Fruit fly (Drosophila melanogaster) whole organism, embryonic: ENCODE measurements around the gene nmo.
A peak's percentile ranks its signal among the peaks of the same experiment; 100 is the strongest.

ENCODE experiments used
- B-H2 ChIP-seq: fragments of 200-800 bp; sonication (Bioruptor generic); optimal IDR thresholded peaks from 2 replicates; lab custom pipeline; 2018; ENCODE audit warnings: missing biosample characterization, mild to moderate bottlenecking, missing genetic modification characterization
- Bgb ChIP-seq: fragments of 200-800 bp; sonication (Bioruptor generic); IDR thresholded peaks from 2 replicates; pipeline ENCODE4 v1.3.6; 2022; ENCODE audit warnings: missing biosample characterization, missing genetic modification characterization; ENCODE audit not compliant: partially characterized antibody
- CG12071 ChIP-seq: fragments of 200-800 bp; sonication (Bioruptor generic); optimal IDR thresholded peaks from 3 replicates; lab custom pipeline; 2018; ENCODE audit warnings: missing biosample characterization, mild to moderate bottlenecking, missing genetic modification characterization
- CG12299 ChIP-seq: fragments of 200-800 bp; sonication (Bioruptor generic); optimal IDR thresholded peaks from 2 replicates; lab custom pipeline; 2018; ENCODE audit warnings: missing biosample characterization, mild to moderate bottlenecking, missing genetic modification characterization
- CG15269 ChIP-seq: fragments of 200-800 bp; sonication (Bioruptor generic); optimal IDR thresholded peaks from 2 replicates; lab custom pipeline; 2018; ENCODE audit warnings: missing biosample characterization, mild to moderate bottlenecking, missing genetic modification characterization, moderate library complexity
- CG15601 ChIP-seq: fragments of 200-800 bp; sonication (Bioruptor generic); optimal IDR thresholded peaks from 3 replicates; lab custom pipeline; 2019; ENCODE audit warnings: missing biosample characterization, mild to moderate bottlenecking, missing genetic modification characterization, moderate library complexity
- CG15696 ChIP-seq: fragments of 200-800 bp; sonication (Bioruptor generic); optimal IDR thresholded peaks from 2 replicates; lab custom pipeline; 2019; ENCODE audit warnings: missing biosample characterization, mild to moderate bottlenecking, missing genetic modification characterization, moderate library complexity
- CG16779 ChIP-seq: fragments of 200-800 bp; sonication (Bioruptor generic); IDR thresholded peaks from 2 replicates; pipeline ENCODE4 v1.3.6; 2022; ENCODE audit warnings: missing biosample characterization, missing genetic modification characterization
- CG17328 ChIP-seq: fragments of 200-800 bp; sonication (Bioruptor generic); IDR thresholded peaks from 2 replicates; pipeline ENCODE4 v1.3.6; 2022; ENCODE audit warnings: missing biosample characterization, missing genetic modification characterization
- CG18476 ChIP-seq: fragments of 200-800 bp; sonication (Bioruptor generic); optimal IDR thresholded peaks from 2 replicates; lab custom pipeline; 2016; ENCODE audit warnings: missing biosample characterization, mild to moderate bottlenecking, missing genetic modification characterization
- CG2199 ChIP-seq: fragments of 200-800 bp; sonication (Bioruptor generic); IDR thresholded peaks from 3 replicates; pipeline ENCODE4 v1.3.6; 2022; ENCODE audit warnings: missing biosample characterization, missing genetic modification characterization
- CG3065 ChIP-seq: fragments of 200-800 bp; sonication (Bioruptor generic); optimal IDR thresholded peaks from 2 replicates; lab custom pipeline; 2016; ENCODE audit warnings: missing biosample characterization, missing genetic modification characterization
- CG33213 ChIP-seq: fragments of 200-800 bp; sonication (Bioruptor generic); optimal IDR thresholded peaks from 3 replicates; lab custom pipeline; 2016; ENCODE audit warnings: missing biosample characterization, missing genetic modification characterization
- CG34224 ChIP-seq: fragments of 200-800 bp; sonication (Bioruptor generic); IDR thresholded peaks from 3 replicates; pipeline ENCODE4 v1.3.6; 2022; ENCODE audit warnings: missing biosample characterization, missing genetic modification characterization; ENCODE audit not compliant: partially characterized antibody
- CG4820 ChIP-seq: fragments of 200-800 bp; sonication (Bioruptor generic); optimal IDR thresholded peaks from 3 replicates; lab custom pipeline; 2016; ENCODE audit warnings: missing biosample characterization, missing genetic modification characterization
- CG8924 ChIP-seq: fragments of 200-800 bp; optimal IDR thresholded peaks from 3 replicates; lab custom pipeline; 2019; ENCODE audit warnings: missing biosample characterization, mild to moderate bottlenecking, missing genetic modification characterization, moderate library complexity
- CG9817 ChIP-seq: fragments of 200-800 bp; sonication (Bioruptor generic); optimal IDR thresholded peaks from 2 replicates; lab custom pipeline; 2018; ENCODE audit warnings: missing biosample characterization, mild to moderate bottlenecking, missing genetic modification characterization, moderate library complexity
- Chrac-16 ChIP-seq: fragments of 200-800 bp; sonication (Bioruptor generic); optimal IDR thresholded peaks from 3 replicates; lab custom pipeline; 2016; ENCODE audit warnings: missing biosample characterization, missing genetic modification characterization
- Eip74EF ChIP-seq, 2 experiments: fragments of 200-800 bp in 1 of 2; fragments of >200 bp in 1 of 2; sonication (Bioruptor generic) in 1 of 2; optimal IDR thresholded peaks; 2 replicates each; lab custom pipeline; 2017 to 2019; ENCODE audit warnings: missing biosample characterization in 2 of 2, missing genetic modification characterization in 2 of 2, mild to moderate bottlenecking in 1 of 2, moderate library complexity in 1 of 2
- Gsc ChIP-seq: fragments of 200-800 bp; sonication (Bioruptor generic); IDR thresholded peaks from 2 replicates; pipeline ENCODE4 v1.3.6; 2022; ENCODE audit warnings: missing biosample characterization, missing genetic modification characterization
- H15 ChIP-seq: fragments of 200-800 bp; sonication (Bioruptor generic); IDR thresholded peaks from 3 replicates; pipeline ENCODE4 v1.3.6; 2022; ENCODE audit warnings: missing biosample characterization, missing genetic modification characterization
- HLH54F ChIP-seq: fragments of 200-800 bp; sonication (Bioruptor generic); optimal IDR thresholded peaks from 3 replicates; lab custom pipeline; 2016; ENCODE audit warnings: missing biosample characterization, missing genetic modification characterization
- HLHmδ ChIP-seq: fragments of 200-800 bp; sonication (Bioruptor generic); optimal IDR thresholded peaks from 2 replicates; lab custom pipeline; 2018; ENCODE audit warnings: missing biosample characterization, mild to moderate bottlenecking, missing genetic modification characterization, moderate library complexity
- Jarid2 ChIP-seq: fragments of 200-800 bp; sonication (Bioruptor generic); optimal IDR thresholded peaks from 3 replicates; lab custom pipeline; 2017; ENCODE audit warnings: mild to moderate bottlenecking, missing biosample characterization, missing genetic modification reagents, missing genetic modification characterization
- NFAT ChIP-seq: fragments of 200-800 bp; sonication (Bioruptor generic); IDR thresholded peaks from 2 replicates; pipeline ENCODE4 v1.3.6; 2022; ENCODE audit warnings: missing biosample characterization, missing genetic modification characterization
- Optix ChIP-seq: fragments of 200-800 bp; sonication (Bioruptor generic); IDR thresholded peaks from 3 replicates; pipeline ENCODE4 v1.3.6; 2022; ENCODE audit warnings: missing biosample characterization, missing genetic modification characterization
- Pdp1 ChIP-seq, 2 experiments: fragments of 200-800 bp; sonication (Bioruptor generic); optimal IDR thresholded peaks; 3 replicates each; lab custom pipeline; 2016; ENCODE audit warnings: missing biosample characterization in 2 of 2, missing genetic modification characterization in 2 of 2, mild to moderate bottlenecking in 1 of 2, moderate library complexity in 1 of 2
- Poxn ChIP-seq: fragments of 200-800 bp; sonication (Bioruptor generic); IDR thresholded peaks from 2 replicates; pipeline ENCODE4 v1.3.6; 2022; ENCODE audit warnings: missing biosample characterization, missing genetic modification characterization
- Rx ChIP-seq: fragments of 200-800 bp; sonication (Bioruptor generic); IDR thresholded peaks from 2 replicates; pipeline ENCODE4 v1.3.6; 2022; ENCODE audit warnings: missing biosample characterization, missing genetic modification characterization
- Usf ChIP-seq: fragments of 200-800 bp; sonication (Bioruptor generic); optimal IDR thresholded peaks from 2 replicates; lab custom pipeline; 2017; ENCODE audit warnings: missing genotype, missing biosample characterization, missing genetic modification characterization
- bbx ChIP-seq: fragments of 200-800 bp; sonication (Bioruptor generic); IDR thresholded peaks from 2 replicates; pipeline ENCODE4 v1.3.6; 2022; ENCODE audit warnings: missing biosample characterization, missing genetic modification characterization; ENCODE audit not compliant: partially characterized antibody
- bsh ChIP-seq, 2 experiments: fragments of 200-800 bp; sonication (Bioruptor generic); optimal IDR thresholded peaks; 2 replicates each; lab custom pipeline; 2017 to 2018; ENCODE audit warnings: mild to moderate bottlenecking in 2 of 2, missing biosample characterization in 2 of 2, missing genetic modification characterization in 2 of 2, moderate library complexity in 1 of 2
- btn ChIP-seq: fragments of 200-800 bp; sonication (Bioruptor generic); optimal IDR thresholded peaks from 2 replicates; lab custom pipeline; 2016; ENCODE audit warnings: missing biosample characterization, missing genetic modification characterization
- dysf ChIP-seq: fragments of 200-800 bp; sonication (Bioruptor generic); IDR thresholded peaks from 3 replicates; pipeline ENCODE4 v1.3.6; 2022; ENCODE audit warnings: missing biosample characterization, missing genetic modification characterization
- ind ChIP-seq: fragments of 200-800 bp; sonication (Bioruptor generic); optimal IDR thresholded peaks from 3 replicates; lab custom pipeline; 2016; ENCODE audit warnings: missing biosample characterization, missing genetic modification characterization
- ken ChIP-seq: fragments of 200-800 bp; sonication (Bioruptor generic); IDR thresholded peaks from 3 replicates; pipeline ENCODE4 v1.3.6; 2022; ENCODE audit warnings: missing biosample characterization, missing genetic modification characterization
- lola ChIP-seq, 3 experiments: fragments of >200 bp in 2 of 3; fragments of 200-800 bp in 1 of 3; sonication (Bioruptor generic) in 1 of 3; optimal IDR thresholded peaks; 2 replicates each; lab custom pipeline; 2017 to 2019; ENCODE audit warnings: missing biosample characterization in 3 of 3, missing genetic modification characterization in 3 of 3, mild to moderate bottlenecking in 1 of 3, moderate library complexity in 1 of 3
- luna ChIP-seq: fragments of 200-800 bp; sonication (Bioruptor generic); optimal IDR thresholded peaks from 2 replicates; lab custom pipeline; 2016; ENCODE audit warnings: missing biosample characterization, missing genetic modification characterization
- peb ChIP-seq: fragments of 200-800 bp; sonication (Bioruptor generic); IDR thresholded peaks from 2 replicates; pipeline ENCODE4 v1.3.6; 2022; ENCODE audit warnings: missing biosample characterization, missing genetic modification characterization
- psq ChIP-seq: fragments of 200-800 bp; sonication (Bioruptor generic); optimal IDR thresholded peaks from 2 replicates; lab custom pipeline; 2017; ENCODE audit warnings: missing biosample characterization, missing genetic modification characterization
- repo ChIP-seq: fragments of 200-800 bp; sonication (Bioruptor generic); optimal IDR thresholded peaks from 2 replicates; lab custom pipeline; 2016; ENCODE audit warnings: missing biosample characterization, missing genetic modification characterization
- rib ChIP-seq: fragments of 200-800 bp; sonication (Bioruptor generic); IDR thresholded peaks from 2 replicates; pipeline ENCODE4 v1.3.6; 2022; ENCODE audit warnings: missing biosample characterization, missing genetic modification characterization
- run ChIP-seq: fragments of 200-800 bp; sonication (Bioruptor generic); optimal IDR thresholded peaks from 3 replicates; lab custom pipeline; 2018; ENCODE audit warnings: missing biosample characterization, mild to moderate bottlenecking, missing genetic modification characterization
- sd ChIP-seq: fragments of 200-800 bp; sonication (Bioruptor generic); optimal IDR thresholded peaks from 3 replicates; lab custom pipeline; 2018; ENCODE audit warnings: missing biosample characterization, mild to moderate bottlenecking, missing genetic modification characterization, moderate library complexity
- seq ChIP-seq: fragments of 200-800 bp; sonication (Bioruptor generic); IDR thresholded peaks from 2 replicates; pipeline ENCODE4 v1.3.6; 2022; ENCODE audit warnings: missing biosample characterization, missing genetic modification characterization
- sima ChIP-seq: fragments of 200-800 bp; sonication (Bioruptor generic); optimal IDR thresholded peaks from 2 replicates; lab custom pipeline; 2016; ENCODE audit warnings: missing biosample characterization, missing genetic modification characterization
- vfl ChIP-seq: fragments of 200-800 bp; sonication (Bioruptor generic); optimal IDR thresholded peaks from 2 replicates; lab custom pipeline; 2016; ENCODE audit warnings: missing biosample characterization, missing genetic modification characterization
- wor ChIP-seq: fragments of 200-800 bp; sonication (Bioruptor generic); IDR thresholded peaks from 2 replicates; pipeline ENCODE4 v1.3.6; 2022; ENCODE audit warnings: missing biosample characterization, missing genetic modification characterization
- zen2 ChIP-seq: fragments of 200-800 bp; sonication (Bioruptor generic); IDR thresholded peaks from 3 replicates; pipeline ENCODE4 v1.3.6; 2022; ENCODE audit warnings: missing biosample characterization, missing genetic modification characterization; ENCODE audit not compliant: partially characterized antibody
- zfh1 ChIP-seq: fragments of 200-800 bp; sonication (Bioruptor generic); IDR thresholded peaks from 3 replicates; pipeline ENCODE4 v1.3.6; 2022; ENCODE audit warnings: missing biosample characterization, missing genetic modification characterization

Gene nmo

dm6 chr3L:7976081-7976483 lies 2.8 kb upstream of the nmo start, which contains the start of the genes HP4 and CG8209 (continued):
- peak in 1 of 2 experiments; percentile 63 for TF ChIP-seq Eip74EF (GFP tag; optimal IDR thresholded peaks at IDR 0.05; lab: Kevin White, UChicago)
- peak; percentile 76 for TF ChIP-seq Chrac-16 (GFP tag; lab: Kevin White, UChicago)
- peak; percentile 49 for TF ChIP-seq CG3065 (GFP tag; lab: Kevin White, UChicago)
- peak; percentile 86 for TF ChIP-seq Bgb (GFP tag; lab: Robert Waterston, UW)
- no peak for TF ChIP-seq HLHmδ (GFP tag; lab: Kevin White, UChicago)
- TF ChIP-seq CG9817 (tag; lab: Kevin White, UChicago) = peak; percentile 77
- peak; percentile 45; the same call in 1 of the 2 replicates for TF ChIP-seq peb (GFP tag; lab: Robert Waterston, UW)
- peak; percentile 89 for TF ChIP-seq CG17328 (GFP tag; lab: Robert Waterston, UW)
- peak; percentile 67 for TF ChIP-seq HLH54F
- peak; percentile 75 for TF ChIP-seq CG18476
- no peak for TF ChIP-seq vfl (GFP tag; lab: Kevin White, UChicago)
- no peak for TF ChIP-seq repo (GFP tag; lab: Kevin White, UChicago)
- TF ChIP-seq CG4820 (GFP tag; lab: Kevin White, UChicago) = peak; percentile 73
- no peak for TF ChIP-seq CG12071 (GFP tag; lab: Kevin White, UChicago)
- peak; percentile 63 for TF ChIP-seq CG12299 (tag; lab: Kevin White, UChicago)
- TF ChIP-seq psq (GFP tag; lab: Kevin White, UChicago) = peak; percentile 67
- peak; percentile 89 for TF ChIP-seq CG8924 (tag; lab: Kevin White, UChicago)
- TF ChIP-seq ken (GFP tag; lab: Robert Waterston, UW) = peak; percentile 75
- TF ChIP-seq sima (GFP tag; lab: Kevin White, UChicago) = no peak
- TF ChIP-seq Jarid2 (GFP tag; lab: Kevin White, UChicago) = no peak
- peak; percentile 88 for TF ChIP-seq zfh1
- peak; percentile 92 for TF ChIP-seq bbx
- TF ChIP-seq Poxn (GFP tag; lab: Robert Waterston, UW) = peak; percentile 21; the same call in 1 of the 2 replicates
- peak; percentile 83 for TF ChIP-seq CG15696
- TF ChIP-seq dysf (GFP tag; lab: Robert Waterston, UW) = peak; percentile 78
- TF ChIP-seq run = peak; percentile 30
- no peak for TF ChIP-seq luna (GFP tag; lab: Kevin White, UChicago)
- peak; percentile 74 for TF ChIP-seq B-H2 (GFP tag; lab: Kevin White, UChicago)
- no peak for TF ChIP-seq CG16779 (GFP tag; lab: Robert Waterston, UW)
- TF ChIP-seq lola (GFP tag; optimal IDR thresholded peaks at IDR 0.05; lab: Kevin White, UChicago) = peak in 1 of 3 experiments; percentile 77
- TF ChIP-seq bsh (GFP tag; optimal IDR thresholded peaks at IDR 0.05; lab: Kevin White, UChicago) = peak; percentile 13 to 85
- peak; percentile 58; the same call in 2 of the 3 replicates for TF ChIP-seq Optix (GFP tag; lab: Robert Waterston, UW)
- no peak for TF ChIP-seq Gsc
- peak; percentile 82 for TF ChIP-seq seq (GFP tag; lab: Robert Waterston, UW)
- TF ChIP-seq NFAT (GFP tag; lab: Robert Waterston, UW) = peak; percentile 76; the same call in 1 of the 2 replicates
- peak; percentile 92 for TF ChIP-seq CG34224 (GFP tag; lab: Robert Waterston, UW)
- TF ChIP-seq ind (GFP tag; lab: Kevin White, UChicago) = peak; percentile 82
- TF ChIP-seq rib = peak; percentile 72
- peak; percentile 67 for TF ChIP-seq wor (GFP tag; lab: Robert Waterston, UW)
- TF ChIP-seq CG15601 (tag; lab: Kevin White, UChicago) = peak; percentile 79
- TF ChIP-seq Usf = peak; percentile 5
- TF ChIP-seq zen2 (GFP tag; lab: Robert Waterston, UW) = peak; percentile 92
- peak; percentile 66 for TF ChIP-seq sd (tag; lab: Kevin White, UChicago)
- TF ChIP-seq CG15269 (tag; lab: Kevin White, UChicago) = peak; percentile 85
- peak; percentile 63 for TF ChIP-seq Rx (GFP tag; lab: Robert Waterston, UW)
- TF ChIP-seq H15 = peak; percentile 76; the same call in 2 of the 3 replicates
- no peak for TF ChIP-seq CG2199 (GFP tag; lab: Robert Waterston, UW)
- no peak for TF ChIP-seq btn (GFP tag; lab: Kevin White, UChicago)
- TF ChIP-seq Pdp1 (GFP tag; optimal IDR thresholded peaks at IDR 0.05; lab: Kevin White, UChicago) = peak; percentile 53 to 63
- TF ChIP-seq CG33213 (GFP tag; lab: Kevin White, UChicago) = peak; percentile 17
